Worm (Caenorhabditis elegans): ENCODE results near the gene xrn-1.

DNA sequence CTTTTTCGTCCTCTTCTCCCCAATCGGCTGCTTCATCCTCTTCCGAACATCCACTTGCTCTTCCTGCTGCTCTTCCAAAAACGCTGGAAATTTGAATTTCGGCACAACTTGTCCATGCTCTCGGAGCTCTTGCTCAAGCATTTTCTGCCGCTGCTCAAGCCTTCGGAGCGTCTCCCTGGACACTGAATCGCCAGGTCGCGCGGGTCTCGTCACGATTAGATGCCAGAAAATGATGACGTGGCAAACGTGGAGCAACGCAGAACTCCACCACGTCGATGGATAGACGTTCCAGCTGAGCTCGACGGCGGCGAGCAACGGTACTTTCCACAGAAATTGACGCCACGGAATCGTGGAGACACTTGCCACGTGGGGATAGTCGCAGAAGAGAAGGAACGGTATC is 60.5 kb downstream of the xrn-1 start:
- TF ChIP-seq unc-62 (GFP tag; optimal IDR thresholded peaks at IDR 0.05) (no peak), elt-3 (tag; optimal IDR thresholded peaks at IDR 0.05) (no peak), pqm-1 (tag; optimal IDR thresholded peaks at IDR 0.05) (no peak), ama-1 (optimal IDR thresholded peaks at IDR 0.05) (no peak), nhr-237 (tag; optimal IDR thresholded peaks at IDR 0.05) (no peak), mdl-1 (tag; optimal IDR thresholded peaks at IDR 0.05) (no peak), fkh-10 (GFP tag; optimal IDR thresholded peaks at IDR 0.05) (no peak), fos-1 (tag; optimal IDR thresholded peaks at IDR 0.05) (no peak), ceh-9 (tag; optimal IDR thresholded peaks at IDR 0.05) (no peak), skn-1 (tag; optimal IDR thresholded peaks at IDR 0.05) (no peak), snpc-4 (tag; optimal IDR thresholded peaks at IDR 0.05) (no peak), nhr-43 (tag; optimal IDR thresholded peaks at IDR 0.05; ENCODE audit: poor library complexity, severe bottlenecking) (no peak), ZK546.5 (tag; optimal IDR thresholded peaks at IDR 0.05) (no peak), elt-2 (tag; optimal IDR thresholded peaks at IDR 0.05) (no peak)

Measured in whole organism, L3 larva.